Worm (Caenorhabditis elegans) whole organism, late embryonic: ENCODE data around the gene cdc-37.
"Not testable (repeated sequence)": the region's sequence is repeated elsewhere in the genome, so short reads cannot be mapped to it uniquely, and the experiment has no call there.

Experiments used
- F13H6.1 ChIP-seq: sonication (generic microtip); optimal IDR thresholded peaks from 2 replicates; lab custom pipeline; 2016; ENCODE audit warnings: missing genetic modification characterization, missing compliant biosample characterization
- K02D7.2 ChIP-seq: sonication (generic microtip); optimal IDR thresholded peaks from 2 replicates; lab custom pipeline; 2017; ENCODE audit warnings: mild to moderate bottlenecking, missing genetic modification characterization, missing compliant biosample characterization
- K09A11.1 ChIP-seq: sonication (generic microtip); optimal IDR thresholded peaks from 2 replicates; lab custom pipeline; 2017; ENCODE audit warnings: antibody characterized with exemption, mild to moderate bottlenecking, missing genetic modification characterization, missing compliant biosample characterization; ENCODE audit not compliant: insufficient read depth
- T23F11.4 ChIP-seq: fragments of 200-800 bp; sonication (Bioruptor generic); optimal IDR thresholded peaks from 2 replicates; lab custom pipeline; 2018; ENCODE audit warnings: mild to moderate bottlenecking, missing genetic modification characterization, missing compliant biosample characterization
- Y22D7AL.16 ChIP-seq: sonication (generic microtip); optimal IDR thresholded peaks from 2 replicates; lab custom pipeline; 2016; ENCODE audit warnings: missing genetic modification characterization, missing compliant biosample characterization
- ceh-18 ChIP-seq: sonication (generic microtip); optimal IDR thresholded peaks from 2 replicates; lab custom pipeline; 2016; ENCODE audit warnings: missing genetic modification characterization, missing compliant biosample characterization
- ceh-19 ChIP-seq: fragments of 200-800 bp; sonication (Bioruptor generic); optimal IDR thresholded peaks from 2 replicates; lab custom pipeline; 2018; ENCODE audit warnings: mild to moderate bottlenecking, missing genetic modification characterization, missing compliant biosample characterization
- ceh-2 ChIP-seq: sonication (generic microtip); optimal IDR thresholded peaks from 2 replicates; lab custom pipeline; 2016; ENCODE audit warnings: missing genotype, missing genetic modification characterization, missing compliant biosample characterization
- ceh-22 ChIP-seq: sonication (generic microtip); optimal IDR thresholded peaks from 2 replicates; lab custom pipeline; 2017; ENCODE audit warnings: missing biosample characterization, missing genetic modification characterization
- ceh-30 ChIP-seq: fragments of 150-350 bp; optimal IDR thresholded peaks from 2 replicates; lab custom pipeline; 2014; ENCODE audit warnings: missing biosample characterization, missing genetic modification characterization
- ceh-31 ChIP-seq: sonication (generic microtip); optimal IDR thresholded peaks from 2 replicates; lab custom pipeline; 2016; ENCODE audit warnings: missing genetic modification characterization, missing compliant biosample characterization
- ceh-34 ChIP-seq: sonication (generic microtip); optimal IDR thresholded peaks from 2 replicates; lab custom pipeline; 2016; ENCODE audit warnings: mild to moderate bottlenecking, missing genetic modification characterization, missing compliant biosample characterization
- ceh-48 ChIP-seq: sonication (generic microtip); optimal IDR thresholded peaks from 2 replicates; lab custom pipeline; 2016; ENCODE audit warnings: missing genetic modification characterization, inconsistent platforms, missing compliant biosample characterization
- elt-2 ChIP-seq: sonication (generic microtip); optimal IDR thresholded peaks from 2 replicates; lab custom pipeline; 2016; ENCODE audit warnings: missing genetic modification reagents, missing genetic modification characterization, missing compliant biosample characterization
- fax-1 ChIP-seq: sonication (generic microtip); optimal IDR thresholded peaks from 2 replicates; lab custom pipeline; 2016; ENCODE audit warnings: missing genotype, missing genetic modification characterization, missing compliant biosample characterization
- fkh-10 ChIP-seq: fragments of 150-350 bp; optimal IDR thresholded peaks from 2 replicates; lab custom pipeline; 2014; ENCODE audit warnings: missing biosample characterization, missing genetic modification reagents, missing genetic modification characterization
- gmeb-2 ChIP-seq: sonication (generic microtip); optimal IDR thresholded peaks from 2 replicates; lab custom pipeline; 2016; ENCODE audit warnings: missing genetic modification characterization, inconsistent platforms, missing compliant biosample characterization
- hlh-30 ChIP-seq: sonication (generic microtip); optimal IDR thresholded peaks from 2 replicates; lab custom pipeline; 2017; ENCODE audit warnings: antibody characterized with exemption, missing genetic modification characterization, missing compliant biosample characterization; ENCODE audit not compliant: insufficient read depth
- hlh-8 ChIP-seq: sonication (generic microtip); optimal IDR thresholded peaks from 2 replicates; lab custom pipeline; 2016; ENCODE audit warnings: missing genotype, missing genetic modification characterization, missing compliant biosample characterization
- lim-6 ChIP-seq: sonication (generic microtip); optimal IDR thresholded peaks from 2 replicates; lab custom pipeline; 2016; ENCODE audit warnings: missing genetic modification characterization, missing compliant biosample characterization
- lin-11 ChIP-seq: fragments of 200-800 bp; sonication (Bioruptor generic); optimal IDR thresholded peaks from 2 replicates; lab custom pipeline; 2018; ENCODE audit warnings: mild to moderate bottlenecking, missing genetic modification characterization, missing compliant biosample characterization
- mec-3 ChIP-seq: sonication (generic microtip); optimal IDR thresholded peaks from 2 replicates; lab custom pipeline; 2016; ENCODE audit warnings: borderline replicate concordance, missing genetic modification characterization, missing compliant biosample characterization
- nfya-1 ChIP-seq: sonication (generic microtip); optimal IDR thresholded peaks from 2 replicates; lab custom pipeline; 2017; ENCODE audit warnings: missing genetic modification characterization, mild to moderate bottlenecking, missing compliant biosample characterization, antibody characterized with exemption, moderate library complexity
- nhr-232 ChIP-seq: sonication (generic microtip); optimal IDR thresholded peaks from 2 replicates; lab custom pipeline; 2016; ENCODE audit warnings: missing genetic modification characterization, missing compliant biosample characterization
- pag-3 ChIP-seq: sonication (generic microtip); optimal IDR thresholded peaks from 2 replicates; lab custom pipeline; 2016; ENCODE audit warnings: missing compliant biosample characterization, missing genetic modification characterization, borderline replicate concordance
- pqm-1 ChIP-seq: sonication (generic microtip); optimal IDR thresholded peaks from 2 replicates; lab custom pipeline; 2016; ENCODE audit warnings: missing genetic modification characterization, missing compliant biosample characterization
- pros-1 ChIP-seq: fragments of 150-350 bp; optimal IDR thresholded peaks from 2 replicates; lab custom pipeline; 2014; ENCODE audit warnings: missing biosample characterization, missing genetic modification reagents, missing genetic modification characterization
- tbx-2 ChIP-seq: sonication (generic microtip); optimal IDR thresholded peaks from 2 replicates; lab custom pipeline; 2016; ENCODE audit warnings: missing genetic modification characterization, missing compliant biosample characterization
- tbx-7 ChIP-seq: sonication (generic microtip); optimal IDR thresholded peaks from 2 replicates; lab custom pipeline; 2016; ENCODE audit warnings: missing genotype, missing genetic modification characterization, missing compliant biosample characterization
- ttx-3 ChIP-seq: sonication (generic microtip); optimal IDR thresholded peaks from 2 replicates; lab custom pipeline; 2016; ENCODE audit warnings: missing genetic modification reagents, missing genetic modification characterization, missing compliant biosample characterization
- unc-3 ChIP-seq, 2 experiments: fragments of 200-800 bp in 1 of 2; sonication (Bioruptor generic) in 1 of 2; sonication (generic microtip) in 1 of 2; conservative IDR thresholded peaks in 1 of 2; optimal IDR thresholded peaks in 1 of 2; 2 replicates each; pipeline versions ENCODE4 v1.3.6 to Lab custom; 2016 to 2022; ENCODE audit warnings: missing compliant biosample characterization in 2 of 2, missing genetic modification characterization in 2 of 2, missing genetic modification reagents in 1 of 2
- unc-55 ChIP-seq: sonication (generic microtip); optimal IDR thresholded peaks from 2 replicates; lab custom pipeline; 2017; ENCODE audit warnings: missing biosample characterization, missing genetic modification reagents, missing genetic modification characterization
- unc-86 ChIP-seq: sonication (generic microtip); optimal IDR thresholded peaks from 2 replicates; lab custom pipeline; 2016; ENCODE audit warnings: missing genetic modification characterization, missing compliant biosample characterization
- zip-5 ChIP-seq: sonication (generic microtip); optimal IDR thresholded peaks from 2 replicates; lab custom pipeline; 2016; ENCODE audit warnings: missing genetic modification characterization, missing compliant biosample characterization

cdc-37 gene

DNA sequence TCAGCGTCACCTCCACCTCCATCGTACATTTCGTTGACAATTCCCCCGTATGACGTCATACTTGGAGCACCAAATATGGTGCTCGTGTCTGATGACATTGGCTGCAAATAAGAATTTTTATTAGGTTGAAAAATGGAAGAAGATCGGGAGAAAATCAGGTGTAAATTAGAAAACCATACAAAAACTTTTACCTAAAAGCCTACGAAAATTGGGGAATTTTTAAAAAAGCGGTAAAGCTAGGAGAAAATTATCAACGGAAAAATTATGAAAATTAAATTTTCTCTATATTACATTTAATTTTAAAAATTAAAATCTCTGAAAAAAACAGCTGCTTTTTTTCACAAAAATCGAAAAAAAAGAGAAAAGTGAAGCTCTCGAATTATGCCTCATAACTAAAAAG, 44.0 kb upstream of the cdc-37 start, which contains the start of gene T04B8.5:
T04B8.5 (minus strand) TSS at position 101 of the 400 bp plus-strand sequence.
- TF ChIP-seq lim-6 (tag; lab: Kevin White, UChicago) (no peak), pqm-1 (tag; lab: Kevin White, UChicago) (no peak), zip-5 (tag; lab: Kevin White, UChicago) (no peak), ceh-18 (tag; lab: Kevin White, UChicago) (no peak), unc-86 (tag; lab: Kevin White, UChicago) (no peak), fax-1 (no peak), ceh-30 (tag; lab: Kevin White, UChicago) (no peak), hlh-8 (tag; lab: Kevin White, UChicago) (no peak), F13H6.1 (tag; lab: Kevin White, UChicago) (no peak), lin-11 (tag; lab: Kevin White, UChicago) (no peak), ceh-22 (tag; lab: Kevin White, UChicago) (no peak)

DNA sequence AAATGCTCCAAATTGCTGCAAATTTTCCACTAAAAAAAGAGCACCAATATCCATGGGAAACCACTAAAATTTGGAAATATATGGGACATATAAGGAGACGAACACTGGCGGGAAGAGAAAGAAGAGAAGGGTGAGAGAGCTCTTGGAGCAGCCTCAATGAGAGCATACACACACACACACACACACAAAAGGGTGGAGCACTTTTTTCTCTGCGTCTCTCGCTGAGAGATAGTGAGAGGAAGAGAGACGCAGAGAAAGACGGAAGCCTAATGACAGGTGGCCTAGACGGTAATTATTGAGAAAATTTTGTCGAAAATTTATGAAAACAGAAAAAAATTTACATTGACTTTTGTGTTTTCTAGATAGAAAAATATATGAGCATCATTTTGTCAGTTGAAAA, 42.1 kb upstream of the cdc-37 start:
- TF ChIP-seq unc-55 (GFP tag; lab: Kevin White, UChicago) (peak; percentile 26), fkh-10 (GFP tag; lab: Kevin White, UChicago) (no peak), elt-2 (tag; lab: Kevin White, UChicago) (no peak), ceh-31 (tag; lab: Kevin White, UChicago) (peak; percentile 26), nfya-1 (peak; percentile 45), ceh-34 (tag; lab: Kevin White, UChicago) (peak; percentile 53), ttx-3 (tag; lab: Kevin White, UChicago) (no peak)

DNA sequence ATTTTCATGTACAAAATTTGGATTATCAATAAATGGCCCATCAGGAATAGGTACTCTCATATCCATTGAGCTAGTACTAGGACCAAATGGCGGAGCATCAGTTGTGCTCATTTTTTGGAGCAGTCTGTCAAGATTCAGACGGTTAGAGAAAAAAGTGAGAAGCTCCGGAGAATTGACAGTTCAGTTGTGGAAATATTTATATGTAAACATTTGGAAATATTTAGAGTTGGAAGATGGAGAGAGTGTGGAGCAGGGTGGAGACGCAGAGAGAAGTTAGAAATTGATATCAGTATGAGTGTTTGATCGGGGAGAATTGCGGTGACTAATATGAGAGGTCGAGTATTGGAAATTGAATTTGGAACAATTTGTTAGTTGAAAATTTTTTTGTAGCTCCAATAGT, 40.7 kb upstream of the cdc-37 start:
- TF ChIP-seq ceh-22 (tag; lab: Kevin White, UChicago) (no peak), tbx-7 (tag; lab: Kevin White, UChicago) (no peak), ceh-48 (tag; lab: Kevin White, UChicago) (no peak), ceh-18 (tag; lab: Kevin White, UChicago) (no peak), unc-3 (GFP tag; conservative IDR thresholded peaks at IDR 0.05; lab: Robert Waterston, UW) (no peak), unc-3 (tag; optimal IDR thresholded peaks at IDR 0.05; lab: Kevin White, UChicago) (no peak), K09A11.1 (tag; lab: Kevin White, UChicago) (no peak), ceh-2 (no peak), T23F11.4 (GFP tag; lab: Kevin White, UChicago) (no peak), pros-1 (no peak), ceh-19 (no peak), unc-55 (GFP tag; lab: Kevin White, UChicago) (no peak), fax-1 (no peak), pag-3 (no peak), hlh-30 (tag; lab: Kevin White, UChicago) (no peak), gmeb-2 (no peak)
- TF ChIP-seq, all 69 proteins: peak for 0

DNA sequence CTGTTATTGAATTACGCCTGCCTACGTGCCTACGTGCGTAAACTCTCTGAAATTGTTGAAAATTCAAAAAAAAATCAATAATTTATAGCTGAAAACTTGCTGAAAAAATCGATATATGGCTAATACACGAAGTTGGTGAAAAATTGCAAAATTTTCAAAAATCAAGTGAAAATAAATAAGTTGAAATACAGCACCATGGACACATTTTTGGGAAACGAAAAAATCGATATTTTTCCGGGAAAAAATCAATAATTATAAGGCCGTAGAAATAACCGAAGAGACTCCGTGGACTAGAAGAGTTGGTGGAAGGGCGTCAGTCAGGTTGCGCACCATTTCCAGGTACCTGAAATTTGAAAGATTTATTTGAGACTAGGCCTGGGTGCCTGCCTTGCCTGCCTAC, 34.3 kb upstream of the cdc-37 start:
- TF ChIP-seq K02D7.2 (tag; lab: Kevin White, UChicago), result no peak
- no peak for TF ChIP-seq mec-3 (tag; lab: Kevin White, UChicago)
- no peak for TF ChIP-seq Y22D7AL.16 (tag; lab: Kevin White, UChicago)
- peak; percentile 48 for TF ChIP-seq ceh-48 (tag; lab: Kevin White, UChicago)
- no peak for TF ChIP-seq nfya-1

DNA sequence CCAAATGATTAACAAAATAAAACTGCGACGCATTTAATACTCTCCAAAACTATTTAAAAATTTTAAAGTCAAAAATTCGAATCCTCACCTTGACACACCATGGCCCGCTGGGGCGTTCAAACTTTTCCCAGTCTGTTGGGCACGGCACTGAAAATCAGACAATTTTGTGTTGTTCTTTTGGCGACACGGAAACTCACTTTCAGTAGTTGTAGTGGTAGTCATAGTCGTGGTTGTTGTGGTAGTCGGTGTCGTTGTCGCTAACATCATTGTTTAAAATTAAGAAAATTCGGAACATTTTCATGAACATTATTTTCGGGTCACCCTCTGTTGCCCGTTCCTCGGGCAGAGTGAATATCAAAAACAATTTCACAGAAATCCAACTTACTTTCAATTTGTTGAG, 32.0 kb upstream of the cdc-37 start, which contains the start of gene clec-118:
clec-118 (minus strand) TSS at position 101 of the 400 bp plus-strand sequence.
- TF ChIP-seq tbx-2, lim-6, nhr-232 (tag; lab: Kevin White, UChicago): not testable (repeated sequence)
